Fruit fly (Drosophila melanogaster) whole organism, prepupa: ENCODE measurements around the gene Rsph1.
A peak's percentile ranks its signal among the peaks of the same experiment; 100 is the strongest.

Source experiments
- Blimp-1 ChIP-seq: fragments of 200-800 bp; sonication (Bioruptor generic); optimal IDR thresholded peaks from 3 replicates; lab custom pipeline; 2017; ENCODE audit warnings: missing biosample characterization, missing genetic modification characterization, mild to moderate bottlenecking, moderate library complexity, missing genetic modification reagents
- CG10631 ChIP-seq: fragments of 200-800 bp; sonication (Bioruptor generic); optimal IDR thresholded peaks from 2 replicates; lab custom pipeline; 2016; ENCODE audit warnings: missing biosample characterization, missing genetic modification characterization
- CG10669 ChIP-seq: fragments of 200-800 bp; sonication (Bioruptor generic); optimal IDR thresholded peaks from 3 replicates; lab custom pipeline; 2018; ENCODE audit warnings: missing biosample characterization, mild to moderate bottlenecking, missing genetic modification characterization, moderate library complexity
- CG11294 ChIP-seq: fragments of 200-800 bp; sonication (Bioruptor generic); IDR thresholded peaks from 2 replicates; pipeline ENCODE4 v1.3.6; 2022; ENCODE audit warnings: missing biosample characterization, missing genetic modification characterization
- CG15336 ChIP-seq: fragments of 200-800 bp; sonication (Bioruptor generic); IDR thresholded peaks from 2 replicates; pipeline ENCODE4 v1.3.6; 2022; ENCODE audit warnings: missing biosample characterization, missing genetic modification characterization
- CG1621 ChIP-seq: fragments of 200-800 bp; sonication (Bioruptor generic); optimal IDR thresholded peaks from 3 replicates; lab custom pipeline; 2018; ENCODE audit warnings: missing biosample characterization, mild to moderate bottlenecking, missing genetic modification characterization
- CG16779 ChIP-seq: fragments of 200-800 bp; sonication (Bioruptor generic); optimal IDR thresholded peaks from 3 replicates; lab custom pipeline; 2017; ENCODE audit warnings: missing biosample characterization, mild to moderate bottlenecking, missing genetic modification characterization
- CG32006 ChIP-seq: fragments of 200-800 bp; sonication (Bioruptor generic); optimal IDR thresholded peaks from 3 replicates; lab custom pipeline; 2017; ENCODE audit warnings: missing biosample characterization, mild to moderate bottlenecking, missing genetic modification characterization
- CG3919 ChIP-seq: fragments of 200-800 bp; sonication (Bioruptor generic); optimal IDR thresholded peaks from 3 replicates; lab custom pipeline; 2016; ENCODE audit warnings: missing biosample characterization, missing genetic modification characterization
- CG4318 ChIP-seq: fragments of 200-800 bp; sonication (Bioruptor generic); optimal IDR thresholded peaks from 3 replicates; lab custom pipeline; 2017; ENCODE audit warnings: missing biosample characterization, mild to moderate bottlenecking, missing genetic modification characterization
- CG6163 ChIP-seq: fragments of 200-800 bp; sonication (Bioruptor generic); IDR thresholded peaks from 3 replicates; pipeline ENCODE4 v1.3.6; 2022; ENCODE audit warnings: missing biosample characterization, missing genetic modification characterization
- CG6276 ChIP-seq: fragments of 200-800 bp; sonication (Bioruptor generic); optimal IDR thresholded peaks from 2 replicates; lab custom pipeline; 2017; ENCODE audit warnings: missing biosample characterization, mild to moderate bottlenecking, missing genetic modification characterization
- CG6792 ChIP-seq: fragments of 200-800 bp; sonication (Bioruptor generic); optimal IDR thresholded peaks from 3 replicates; lab custom pipeline; 2016; ENCODE audit warnings: missing biosample characterization, missing genetic modification characterization
- CG6854 ChIP-seq: fragments of 200-800 bp; sonication (Bioruptor generic); optimal IDR thresholded peaks from 2 replicates; lab custom pipeline; 2017; ENCODE audit warnings: missing biosample characterization, mild to moderate bottlenecking, missing genetic modification characterization
- CG8119 ChIP-seq: fragments of 200-800 bp; sonication (Bioruptor generic); IDR thresholded peaks from 3 replicates; pipeline ENCODE4 v1.3.6; 2022; ENCODE audit warnings: missing biosample characterization, missing genetic modification characterization
- CG8632 ChIP-seq: fragments of 200-800 bp; sonication (Bioruptor generic); optimal IDR thresholded peaks from 3 replicates; lab custom pipeline; 2016; ENCODE audit warnings: missing biosample characterization, missing genetic modification characterization
- CG9139 ChIP-seq: fragments of 200-800 bp; sonication (Bioruptor generic); optimal IDR thresholded peaks from 3 replicates; lab custom pipeline; 2017; ENCODE audit warnings: missing biosample characterization, mild to moderate bottlenecking, missing genetic modification characterization
- Eip78C ChIP-seq: fragments of 200-800 bp; sonication (Bioruptor generic); peaks from one replicate; lab custom pipeline; 2016; ENCODE audit warnings: missing biosample characterization, missing genetic modification characterization
- Ets21C ChIP-seq: fragments of 200-800 bp; sonication (Bioruptor generic); optimal IDR thresholded peaks from 3 replicates; lab custom pipeline; 2016; ENCODE audit warnings: missing biosample characterization, missing genetic modification characterization
- Ets96B ChIP-seq: fragments of 200-800 bp; optimal IDR thresholded peaks from 2 replicates; lab custom pipeline; 2019; ENCODE audit warnings: missing biosample characterization, mild to moderate bottlenecking, missing genetic modification characterization, moderate library complexity
- Gug ChIP-seq: fragments of 200-800 bp; sonication (Bioruptor generic); IDR thresholded peaks from 2 replicates; pipeline ENCODE4 v1.3.6; 2022; ENCODE audit warnings: missing biosample characterization, missing genetic modification characterization
- Hr38 ChIP-seq: sonication (Bioruptor generic); optimal IDR thresholded peaks from 2 replicates; lab custom pipeline; 2016; ENCODE audit warnings: missing biosample characterization, missing genetic modification characterization
- Hr39 ChIP-seq: fragments of 200-800 bp; sonication (Bioruptor generic); optimal IDR thresholded peaks from 2 replicates; lab custom pipeline; 2016; ENCODE audit warnings: missing biosample characterization, missing genetic modification characterization
- Hr4 ChIP-seq: fragments of 200-800 bp; sonication (Bioruptor generic); optimal IDR thresholded peaks from 3 replicates; lab custom pipeline; 2016; ENCODE audit warnings: missing biosample characterization, missing genetic modification characterization
- Lpt ChIP-seq: fragments of 200-800 bp; sonication (Bioruptor generic); optimal IDR thresholded peaks from 3 replicates; lab custom pipeline; 2016; ENCODE audit warnings: missing biosample characterization, missing genetic modification characterization
- Met ChIP-seq: fragments of 200-800 bp; sonication (Bioruptor generic); optimal IDR thresholded peaks from 3 replicates; lab custom pipeline; 2016; ENCODE audit warnings: missing biosample characterization, missing genetic modification characterization
- OdsH ChIP-seq: fragments of 200-800 bp; sonication (Bioruptor generic); optimal IDR thresholded peaks from 3 replicates; lab custom pipeline; 2016; ENCODE audit warnings: missing biosample characterization, missing genetic modification characterization
- Smox ChIP-seq: fragments of 200-800 bp; sonication (Bioruptor generic); optimal IDR thresholded peaks from 3 replicates; lab custom pipeline; 2016; ENCODE audit warnings: missing biosample characterization, missing genetic modification characterization
- Sox102F ChIP-seq: fragments of 200-800 bp; sonication (Bioruptor generic); optimal IDR thresholded peaks from 2 replicates; lab custom pipeline; 2016; ENCODE audit warnings: missing biosample characterization, mild to moderate bottlenecking, missing genetic modification characterization
- Sox14 ChIP-seq: fragments of 200-800 bp; sonication (Bioruptor generic); optimal IDR thresholded peaks from 3 replicates; lab custom pipeline; 2016; ENCODE audit warnings: missing biosample characterization, missing genetic modification characterization
- Sox15 ChIP-seq: fragments of 200-800 bp; sonication (Bioruptor generic); optimal IDR thresholded peaks from 3 replicates; lab custom pipeline; 2016; ENCODE audit warnings: missing biosample characterization, missing genetic modification characterization
- achi ChIP-seq: fragments of 200-800 bp; sonication (Bioruptor generic); optimal IDR thresholded peaks from 3 replicates; lab custom pipeline; 2016; ENCODE audit warnings: missing biosample characterization, missing genetic modification characterization
- cyc ChIP-seq: fragments of 200-800 bp; sonication (Bioruptor generic); optimal IDR thresholded peaks from 3 replicates; lab custom pipeline; 2016; ENCODE audit warnings: missing biosample characterization, missing genetic modification characterization
- dsx ChIP-seq: fragments of 200-800 bp; optimal IDR thresholded peaks from 3 replicates; lab custom pipeline; 2019; ENCODE audit warnings: missing biosample characterization, mild to moderate bottlenecking, missing genetic modification characterization, moderate library complexity; ENCODE audit not compliant: poor library complexity, severe bottlenecking
- esn ChIP-seq: fragments of 200-800 bp; sonication (Bioruptor generic); optimal IDR thresholded peaks from 2 replicates; lab custom pipeline; 2016; ENCODE audit warnings: missing biosample characterization, mild to moderate bottlenecking, missing genetic modification characterization, moderate library complexity
- fd59A ChIP-seq: fragments of 200-800 bp; sonication (Bioruptor generic); optimal IDR thresholded peaks from 2 replicates; lab custom pipeline; 2017; ENCODE audit warnings: missing biosample characterization, mild to moderate bottlenecking, missing genetic modification characterization, missing genetic modification reagents
- fd85E ChIP-seq: fragments of 200-800 bp; sonication (Bioruptor generic); optimal IDR thresholded peaks from 3 replicates; lab custom pipeline; 2016; ENCODE audit warnings: missing biosample characterization, missing genetic modification characterization
- fkh ChIP-seq: fragments of 200-800 bp; sonication (Bioruptor generic); optimal IDR thresholded peaks from 3 replicates; lab custom pipeline; 2017; ENCODE audit warnings: missing biosample characterization, mild to moderate bottlenecking, missing genetic modification characterization, moderate library complexity
- lz ChIP-seq: fragments of 200-800 bp; sonication (Bioruptor generic); optimal IDR thresholded peaks from 3 replicates; lab custom pipeline; 2016; ENCODE audit warnings: missing biosample characterization, missing genetic modification characterization
- pdm3 ChIP-seq: fragments of 200-800 bp; sonication (Bioruptor generic); optimal IDR thresholded peaks from 3 replicates; lab custom pipeline; 2016; ENCODE audit warnings: missing biosample characterization, missing genetic modification characterization
- salr ChIP-seq, 2 experiments: fragments of 200-800 bp; sonication (Bioruptor generic); optimal IDR thresholded peaks; 3 replicates each; lab custom pipeline; 2016 to 2018; ENCODE audit warnings: missing biosample characterization in 2 of 2, missing genetic modification characterization in 2 of 2, mild to moderate bottlenecking in 1 of 2
- ss ChIP-seq, 2 experiments: fragments of 200-800 bp; sonication (Bioruptor generic); optimal IDR thresholded peaks; 2 replicates in 1 of 2; 3 replicates in 1 of 2; lab custom pipeline; 2017 to 2018; ENCODE audit warnings: mild to moderate bottlenecking in 2 of 2, missing biosample characterization in 2 of 2, missing genetic modification characterization in 2 of 2, moderate library complexity in 1 of 2
- svp ChIP-seq: fragments of 200-800 bp; sonication (Bioruptor generic); peaks from one replicate; lab custom pipeline; 2016; ENCODE audit warnings: missing biosample characterization, missing genetic modification characterization
- topi ChIP-seq: fragments of 200-800 bp; sonication (Bioruptor generic); optimal IDR thresholded peaks from 3 replicates; lab custom pipeline; 2016; ENCODE audit warnings: missing biosample characterization, missing genetic modification characterization
- vri ChIP-seq: fragments of 200-800 bp; sonication (Bioruptor generic); optimal IDR thresholded peaks from 3 replicates; lab custom pipeline; 2016; ENCODE audit warnings: missing biosample characterization, mild to moderate bottlenecking, missing genetic modification characterization

Rsph1 gene

DNA sequence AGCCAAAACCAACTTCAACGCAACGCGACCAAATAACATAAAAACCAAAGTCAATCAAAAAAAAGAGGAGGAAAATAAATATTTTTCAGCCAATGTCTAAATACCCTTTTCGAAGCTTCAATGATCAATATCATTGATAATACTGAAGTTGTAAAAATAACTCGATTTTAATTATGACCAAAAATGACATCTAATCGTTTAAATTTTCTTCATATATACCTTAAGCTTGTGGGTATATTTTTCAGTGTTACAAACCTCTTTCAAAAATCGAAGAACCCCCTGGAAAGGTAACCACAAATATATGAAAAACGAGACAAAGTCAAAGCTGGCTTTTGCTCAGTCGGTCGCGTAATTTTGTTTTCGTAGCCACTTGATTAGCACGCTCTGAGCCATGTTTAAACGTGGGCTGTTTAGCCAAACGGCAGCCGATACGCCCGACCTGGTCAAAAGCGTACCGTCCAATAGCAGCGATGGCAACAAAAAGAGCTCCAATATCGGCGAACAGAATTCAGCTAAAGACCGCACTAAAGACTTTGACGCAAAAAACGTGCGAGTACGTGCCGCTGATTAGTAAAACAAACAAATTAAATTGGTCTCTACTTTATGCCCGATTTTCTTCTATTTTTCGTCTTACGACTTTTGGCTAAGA is 38.1 kb upstream of the Rsph1 start (continued):
- TF ChIP-seq CG3919 (GFP tag; lab: Kevin White, UChicago) = peak; percentile 54
- TF ChIP-seq salr (GFP tag; optimal IDR thresholded peaks at IDR 0.05; lab: Kevin White, UChicago) = peak in 1 of 2 experiments; percentile 4
- TF ChIP-seq CG8119 (GFP tag; lab: Robert Waterston, UW) = peak; percentile 70
- TF ChIP-seq Hr4 (GFP tag; lab: Kevin White, UChicago) = peak; percentile 75
- TF ChIP-seq achi (GFP tag; lab: Kevin White, UChicago) = peak; percentile 34
- TF ChIP-seq ss (GFP tag; optimal IDR thresholded peaks at IDR 0.05; lab: Kevin White, UChicago) = no peak
- peak; percentile 45 for TF ChIP-seq fkh (GFP tag; lab: Kevin White, UChicago)
- no peak for TF ChIP-seq vri
- TF ChIP-seq CG15336 (GFP tag; lab: Robert Waterston, UW) = peak; percentile 80
- TF ChIP-seq CG9139 (GFP tag; lab: Kevin White, UChicago) = no peak
- TF ChIP-seq CG16779 = no peak
- TF ChIP-seq CG6792 = peak; percentile 26
- TF ChIP-seq CG10669 (GFP tag; lab: Kevin White, UChicago) = no peak
- no peak for TF ChIP-seq Ets21C (GFP tag; lab: Kevin White, UChicago)
- peak; percentile 44 for TF ChIP-seq CG6276 (GFP tag; lab: Kevin White, UChicago)
- peak; percentile 29 for TF ChIP-seq OdsH
- TF ChIP-seq fd85E (GFP tag; lab: Kevin White, UChicago) = no peak
- peak; percentile 61 for TF ChIP-seq CG32006 (GFP tag; lab: Kevin White, UChicago)
- TF ChIP-seq CG6163 (GFP tag; lab: Robert Waterston, UW) = no peak; the same call in 2 of the 3 replicates
- TF ChIP-seq cyc (GFP tag; lab: Kevin White, UChicago) = peak; percentile 17
- no peak for TF ChIP-seq CG6854 (GFP tag; lab: Kevin White, UChicago)
- TF ChIP-seq CG4318 (GFP tag; lab: Kevin White, UChicago) = no peak
- no peak for TF ChIP-seq Hr38 (GFP tag; lab: Kevin White, UChicago)
- TF ChIP-seq Ets96B (tag; lab: Kevin White, UChicago) = peak; percentile 15
- TF ChIP-seq Hr39 (GFP tag; lab: Kevin White, UChicago) = peak; percentile 52
- TF ChIP-seq Sox14 (GFP tag; lab: Kevin White, UChicago) = peak; percentile 1
- peak; percentile 52 for TF ChIP-seq Gug (GFP tag; lab: Robert Waterston, UW)
- no peak for TF ChIP-seq Sox15 (GFP tag; lab: Kevin White, UChicago)
- peak; percentile 43 for TF ChIP-seq pdm3
- TF ChIP-seq Eip78C (GFP tag; lab: Kevin White, UChicago) = peak; percentile 69
- TF ChIP-seq, all 60 proteins: peak for 30

DNA sequence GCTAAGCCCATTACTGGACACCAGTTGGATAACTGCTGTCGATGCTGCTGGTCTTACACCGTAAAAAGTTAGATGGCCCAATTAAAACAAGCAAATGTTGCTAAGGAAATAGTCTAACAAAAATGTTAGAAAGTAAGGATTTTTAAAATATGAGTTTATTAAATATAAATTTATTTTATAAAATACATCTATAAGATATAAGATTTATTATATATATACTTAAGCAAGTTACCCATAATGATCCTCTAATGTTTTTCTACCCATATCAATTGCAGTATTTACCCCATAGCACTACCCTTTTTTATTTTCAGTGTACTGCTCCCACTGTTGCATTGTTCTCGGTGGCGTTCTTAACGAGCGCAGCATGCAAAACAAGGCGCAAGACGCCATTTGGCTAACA is 37.0 kb upstream of the Rsph1 start:
- TF ChIP-seq CG32006 (GFP tag; lab: Kevin White, UChicago) = peak; percentile 61
- no peak for TF ChIP-seq Hr4 (GFP tag; lab: Kevin White, UChicago)
- TF ChIP-seq CG11294 = no peak; the same call in 1 of the 2 replicates
- TF ChIP-seq cyc (GFP tag; lab: Kevin White, UChicago) = peak; percentile 9
- TF ChIP-seq Ets21C (GFP tag; lab: Kevin White, UChicago) = no peak
- peak; percentile 78 for TF ChIP-seq CG10631
- peak; percentile 34 for TF ChIP-seq CG1621 (tag; lab: Kevin White, UChicago)
- TF ChIP-seq lz = no peak
- peak; percentile 59 for TF ChIP-seq CG9139 (GFP tag; lab: Kevin White, UChicago)
- TF ChIP-seq Sox14 (GFP tag; lab: Kevin White, UChicago) = peak; percentile 16
- peak; percentile 83 for TF ChIP-seq Ets96B (tag; lab: Kevin White, UChicago)
- TF ChIP-seq CG6792 = no peak
- TF ChIP-seq CG8632 = peak; percentile 33
- TF ChIP-seq CG3919 (GFP tag; lab: Kevin White, UChicago) = peak; percentile 43
- TF ChIP-seq Sox102F (GFP tag; lab: Kevin White, UChicago) = peak; percentile 7
- TF ChIP-seq Gug (GFP tag; lab: Robert Waterston, UW) = no peak
- TF ChIP-seq CG10669 (GFP tag; lab: Kevin White, UChicago) = peak; percentile 69
- peak; percentile 44; the same call in 1 of the 3 replicates for TF ChIP-seq CG6163 (GFP tag; lab: Robert Waterston, UW)
- peak; percentile 18 for TF ChIP-seq Met (GFP tag; lab: Kevin White, UChicago)
- TF ChIP-seq CG4318 (GFP tag; lab: Kevin White, UChicago) = peak; percentile 36
- peak; percentile 80 for TF ChIP-seq dsx
- no peak for TF ChIP-seq Lpt (GFP tag; lab: Kevin White, UChicago)
- peak; percentile 48 for TF ChIP-seq Eip78C (GFP tag; lab: Kevin White, UChicago)
- TF ChIP-seq CG16779 = peak; percentile 16
- no peak for TF ChIP-seq vri
- TF ChIP-seq CG6276 (GFP tag; lab: Kevin White, UChicago) = peak; percentile 24
- TF ChIP-seq achi (GFP tag; lab: Kevin White, UChicago) = peak; percentile 37
- TF ChIP-seq svp (GFP tag; lab: Kevin White, UChicago) = peak; percentile 57
- TF ChIP-seq Blimp-1 (GFP tag; lab: Kevin White, UChicago) = peak; percentile 15
- TF ChIP-seq Smox (GFP tag; lab: Kevin White, UChicago) = peak; percentile 11
- TF ChIP-seq fd85E (GFP tag; lab: Kevin White, UChicago) = no peak
- peak; percentile 27 for TF ChIP-seq topi (GFP tag; lab: Kevin White, UChicago)
- peak; percentile 26 for TF ChIP-seq OdsH
- TF ChIP-seq esn (GFP tag; lab: Kevin White, UChicago) = peak; percentile 42
- TF ChIP-seq ss (GFP tag; optimal IDR thresholded peaks at IDR 0.05; lab: Kevin White, UChicago) = peak; percentile 44 to 71
- peak; percentile 56 for TF ChIP-seq fd59A (GFP tag; lab: Kevin White, UChicago)
